Fruit fly (Drosophila melanogaster): Measurements from ENCODE around the gene CG13989.

The CG13989 gene

DNA sequence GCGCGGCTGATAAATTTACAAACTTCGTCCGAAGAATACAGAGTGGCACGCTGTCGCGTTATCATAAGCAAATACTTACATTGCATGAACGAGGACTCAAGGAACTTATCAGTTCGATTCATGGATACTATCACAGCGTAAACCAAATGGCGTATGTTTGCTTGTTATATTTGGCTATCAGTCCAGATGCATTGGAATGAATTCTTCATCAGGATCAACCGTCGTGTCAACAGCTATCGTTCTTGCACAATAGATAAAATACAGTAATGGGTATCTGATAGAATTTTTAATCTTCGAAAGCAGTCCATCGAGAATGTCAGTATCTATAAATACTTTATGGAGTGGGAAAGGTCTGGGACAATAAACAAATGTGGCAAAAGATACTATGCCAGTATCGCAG is 16.9 kb downstream of the CG13989 start:
- TF ChIP-seq tj (GFP tag; optimal IDR thresholded peaks at IDR 0.05) (no peak), CG7101 (tag; optimal IDR thresholded peaks at IDR 0.05) (no peak), kay (GFP tag; ENCODE audit: borderline replicate concordance) (no peak), CG11617 (GFP tag; optimal IDR thresholded peaks at IDR 0.05) (no peak), CG5204 (GFP tag; optimal IDR thresholded peaks at IDR 0.05) (no peak), cic (GFP tag; optimal IDR thresholded peaks at IDR 0.05) (no peak), toe (GFP tag; optimal IDR thresholded peaks at IDR 0.05) (no peak)

DNA sequence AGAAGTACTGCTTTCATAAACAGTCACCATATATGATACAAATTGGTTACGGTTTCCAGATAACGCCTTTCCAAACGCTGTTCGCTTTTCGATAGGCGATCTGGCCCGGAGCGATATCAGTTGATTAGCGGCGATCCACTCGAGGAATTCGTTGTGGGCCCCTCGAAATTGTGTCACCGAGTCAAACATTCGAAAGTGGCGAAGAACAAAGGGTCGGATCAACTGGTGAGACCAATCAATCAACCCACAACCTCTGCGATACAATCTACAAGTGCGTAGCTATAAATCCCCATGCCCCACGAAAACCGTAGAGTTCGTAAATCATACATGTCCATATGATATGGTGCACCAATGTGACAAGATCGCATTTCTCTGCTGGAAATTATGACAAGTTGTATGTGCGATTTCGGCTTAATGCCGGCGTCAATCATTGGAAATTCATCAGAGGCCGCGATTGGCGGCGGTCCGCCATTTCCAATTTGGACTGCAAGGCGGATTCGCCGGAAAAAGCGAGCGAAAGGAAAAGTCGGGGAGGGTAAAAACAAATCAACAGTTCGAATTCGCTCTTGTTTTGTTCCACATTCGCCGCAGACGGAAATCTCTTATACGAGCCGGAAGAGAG is 18.0 kb downstream of the CG13989 start:
- TF ChIP-seq tj (GFP tag; optimal IDR thresholded peaks at IDR 0.05) (no peak), bab1 (GFP tag; optimal IDR thresholded peaks at IDR 0.05) (no peak), Mnt (GFP tag; optimal IDR thresholded peaks at IDR 0.05) (no peak), ovo (GFP tag; optimal IDR thresholded peaks at IDR 0.05) (no peak)

DNA sequence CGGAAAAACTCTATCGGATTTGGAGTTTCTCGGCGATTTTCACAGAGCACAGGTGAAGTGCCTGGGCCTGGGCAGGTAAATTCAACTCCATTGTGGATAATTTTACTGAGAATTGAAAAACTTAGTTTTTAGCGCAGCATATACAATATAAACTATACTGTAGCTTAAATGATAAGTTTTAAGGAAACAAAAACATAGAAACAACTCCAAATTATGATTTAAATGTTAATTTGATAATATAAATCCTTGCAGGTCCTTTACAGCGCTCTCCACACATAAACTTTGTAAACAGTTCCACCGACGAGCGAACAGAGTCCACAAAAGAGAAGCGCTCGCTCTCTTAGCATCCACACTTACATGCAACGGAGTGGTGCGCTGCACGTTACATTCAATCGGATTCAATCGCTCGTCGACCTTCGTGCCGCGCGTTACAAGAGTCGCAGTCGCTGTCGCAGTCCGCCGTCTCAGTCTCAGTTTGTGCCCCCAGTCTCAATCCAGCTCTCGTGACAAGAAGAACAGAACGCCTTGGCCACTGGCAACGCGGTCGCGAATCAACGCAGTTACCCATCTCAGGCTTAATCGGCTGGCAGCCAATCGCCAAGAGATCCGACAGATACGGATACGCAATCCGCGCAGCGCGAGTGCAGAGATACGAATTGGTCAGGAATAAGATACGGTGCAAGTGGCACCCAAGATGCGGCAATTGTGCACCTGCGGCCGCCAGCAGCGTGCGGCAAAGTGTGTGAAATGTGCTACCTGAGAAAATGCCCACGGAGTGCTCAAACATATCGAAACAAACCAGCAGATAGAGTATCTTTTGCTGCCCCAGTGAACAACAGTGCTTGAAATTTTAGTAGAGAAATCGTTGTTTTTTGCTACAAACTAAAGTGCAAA is 18.8 kb downstream of the CG13989 start, which contains the start of gene smal:
TSS of gene smal (plus strand) at position 394 of the 894 bp plus-strand sequence.
- TF ChIP-seq CG7101 (tag; optimal IDR thresholded peaks at IDR 0.05) (no peak), cnc (optimal IDR thresholded peaks at IDR 0.05) (no peak), kay (GFP tag; ENCODE audit: borderline replicate concordance) (no peak), CG14711 (tag; optimal IDR thresholded peaks at IDR 0.05) (no peak), pad (GFP tag; optimal IDR thresholded peaks at IDR 0.05) (no peak), ovo (GFP tag; optimal IDR thresholded peaks at IDR 0.05) (no peak), CG33017 (tag; optimal IDR thresholded peaks at IDR 0.05) (no peak), CG1620 (GFP tag; optimal IDR thresholded peaks at IDR 0.05) (no peak)

DNA sequence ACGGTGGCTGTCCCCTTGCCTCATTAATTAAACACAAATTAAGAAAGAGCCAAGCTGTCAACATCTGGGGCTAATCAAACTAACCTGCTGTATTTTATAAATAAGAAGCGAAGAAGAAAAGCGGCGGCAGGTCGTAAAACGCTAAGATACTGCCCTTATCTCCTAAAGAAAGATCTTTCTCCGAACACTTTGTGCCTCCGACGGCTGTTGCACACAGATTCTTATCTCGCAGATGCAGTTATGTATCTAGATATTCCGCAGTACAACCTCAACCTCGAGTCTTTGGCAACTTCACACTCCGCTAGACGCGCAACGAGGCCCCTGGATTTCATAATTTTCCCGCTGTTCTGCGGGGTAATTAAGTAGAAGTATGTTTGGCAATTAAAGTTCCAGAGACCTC is 19.8 kb downstream of the CG13989 start:
- TF ChIP-seq tj (GFP tag; optimal IDR thresholded peaks at IDR 0.05) = no peak
- TF ChIP-seq kay (GFP tag; ENCODE audit: borderline replicate concordance) = no peak
- no peak for TF ChIP-seq CG14711 (tag; optimal IDR thresholded peaks at IDR 0.05)
- no peak for TF ChIP-seq CG7101 (tag; optimal IDR thresholded peaks at IDR 0.05)
- TF ChIP-seq Crg-1 (GFP tag; optimal IDR thresholded peaks at IDR 0.05) = no peak
- no peak for TF ChIP-seq pad (GFP tag; optimal IDR thresholded peaks at IDR 0.05)
- no peak for TF ChIP-seq cic (GFP tag; optimal IDR thresholded peaks at IDR 0.05)

DNA sequence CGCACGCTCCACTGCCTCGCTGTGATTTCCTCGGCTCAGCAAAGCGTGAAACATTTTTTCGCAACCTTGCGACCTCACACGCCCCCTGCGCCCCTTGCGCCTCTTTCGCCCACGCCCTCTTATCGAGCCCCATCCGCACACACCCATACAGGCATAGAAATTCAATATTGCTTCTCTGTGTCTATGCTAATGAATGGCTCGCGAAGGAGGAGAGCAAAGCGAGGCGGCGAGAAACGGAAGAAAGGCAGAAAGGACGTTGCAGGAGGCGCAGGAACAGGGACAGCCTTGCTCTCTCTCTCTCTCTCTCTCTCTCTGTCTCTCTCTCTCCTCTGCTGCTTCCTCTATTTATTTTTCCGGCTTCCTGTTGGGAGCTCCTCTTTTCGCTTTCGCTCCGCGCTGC is 26.2 kb downstream of the CG13989 start:
- TF ChIP-seq bab1 (GFP tag; optimal IDR thresholded peaks at IDR 0.05) (no peak), Crg-1 (GFP tag; optimal IDR thresholded peaks at IDR 0.05) (no peak), CG14711 (tag; optimal IDR thresholded peaks at IDR 0.05) (no peak), Clk (GFP tag; optimal IDR thresholded peaks at IDR 0.05) (no peak), CG1620 (GFP tag; optimal IDR thresholded peaks at IDR 0.05) (no peak), CG12768 (GFP tag; optimal IDR thresholded peaks at IDR 0.05) (no peak), toe (GFP tag; optimal IDR thresholded peaks at IDR 0.05) (no peak), cic (GFP tag; optimal IDR thresholded peaks at IDR 0.05) (no peak), CG5204 (GFP tag; optimal IDR thresholded peaks at IDR 0.05) (no peak), pad (GFP tag; optimal IDR thresholded peaks at IDR 0.05) (no peak), CG11617 (GFP tag; optimal IDR thresholded peaks at IDR 0.05) (no peak), Mnt (GFP tag; optimal IDR thresholded peaks at IDR 0.05) (no peak), kay (GFP tag; ENCODE audit: borderline replicate concordance) (no peak), CG7045 (GFP tag; optimal IDR thresholded peaks at IDR 0.05) (no peak)

DNA sequence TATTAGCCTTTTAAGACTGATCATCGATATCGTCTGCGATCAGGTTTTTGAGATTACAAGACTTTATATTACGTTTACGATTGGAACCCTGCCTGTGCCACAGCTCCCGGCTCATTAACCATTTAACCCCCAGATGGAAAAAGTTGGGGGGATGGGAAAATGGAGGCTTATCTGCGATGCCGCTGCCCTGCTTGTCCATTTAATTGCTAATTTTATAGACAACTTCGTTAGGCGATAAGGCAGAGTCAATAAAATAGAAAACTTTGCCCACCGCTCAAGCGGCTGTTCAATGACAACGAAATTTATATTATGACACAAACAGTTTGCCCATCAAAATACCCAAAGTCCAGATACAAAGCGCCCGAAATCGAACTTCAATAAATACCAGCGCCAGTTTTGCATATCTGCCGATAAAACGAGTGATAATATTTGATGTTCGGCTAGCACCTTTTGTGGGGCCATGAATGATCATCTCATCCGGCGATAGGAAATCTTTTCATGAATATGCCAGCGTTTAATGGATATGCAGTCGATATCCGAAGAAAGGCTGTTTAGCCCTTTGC is 32.9 kb downstream of the CG13989 start:
- TF ChIP-seq tj (GFP tag; optimal IDR thresholded peaks at IDR 0.05) (no peak), Mnt (GFP tag; optimal IDR thresholded peaks at IDR 0.05) (no peak), cic (GFP tag; optimal IDR thresholded peaks at IDR 0.05) (no peak), bab1 (GFP tag; optimal IDR thresholded peaks at IDR 0.05) (no peak), CG12768 (GFP tag; optimal IDR thresholded peaks at IDR 0.05) (no peak), pad (GFP tag; optimal IDR thresholded peaks at IDR 0.05) (no peak), kay (GFP tag; ENCODE audit: borderline replicate concordance) (no peak), CG1620 (GFP tag; optimal IDR thresholded peaks at IDR 0.05) (no peak), CG5204 (GFP tag; optimal IDR thresholded peaks at IDR 0.05) (no peak), CG33017 (tag; optimal IDR thresholded peaks at IDR 0.05) (no peak), Crg-1 (GFP tag; optimal IDR thresholded peaks at IDR 0.05) (no peak), cnc (optimal IDR thresholded peaks at IDR 0.05) (no peak), Hr96 (GFP tag; optimal IDR thresholded peaks at IDR 0.05) (no peak), Clk (GFP tag; optimal IDR thresholded peaks at IDR 0.05) (no peak), CG7101 (tag; optimal IDR thresholded peaks at IDR 0.05) (no peak)

DNA sequence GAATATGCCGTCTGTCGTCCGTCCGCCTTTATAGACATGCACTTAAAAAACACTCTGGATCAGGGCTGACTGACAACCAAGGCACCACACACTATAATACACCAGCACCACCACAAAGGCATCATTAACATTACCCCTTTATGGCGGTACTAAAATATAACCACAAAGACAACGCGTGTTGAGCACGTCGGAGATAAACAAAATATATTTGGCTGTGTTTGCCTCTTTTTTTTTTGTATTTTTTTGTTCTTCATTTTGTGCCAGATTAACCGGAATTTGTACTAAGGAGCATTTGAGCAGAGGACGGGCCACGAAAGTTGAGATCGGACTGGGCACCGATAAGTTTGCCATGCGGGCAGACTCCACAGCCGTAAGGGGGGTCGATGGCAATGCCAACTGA is 33.9 kb downstream of the CG13989 start:
- no peak for TF ChIP-seq Hr96 (GFP tag; optimal IDR thresholded peaks at IDR 0.05)
- no peak for TF ChIP-seq Clk (GFP tag; optimal IDR thresholded peaks at IDR 0.05)
- TF ChIP-seq cic (GFP tag; optimal IDR thresholded peaks at IDR 0.05) = no peak
- no peak for TF ChIP-seq CG14711 (tag; optimal IDR thresholded peaks at IDR 0.05)
- no peak for TF ChIP-seq Crg-1 (GFP tag; optimal IDR thresholded peaks at IDR 0.05)
- no peak for TF ChIP-seq bab1 (GFP tag; optimal IDR thresholded peaks at IDR 0.05)
- no peak for TF ChIP-seq tj (GFP tag; optimal IDR thresholded peaks at IDR 0.05)
- TF ChIP-seq CG5204 (GFP tag; optimal IDR thresholded peaks at IDR 0.05) = no peak
- no peak for TF ChIP-seq ovo (GFP tag; optimal IDR thresholded peaks at IDR 0.05)
- no peak for TF ChIP-seq pad (GFP tag; optimal IDR thresholded peaks at IDR 0.05)
- TF ChIP-seq Mnt (GFP tag; optimal IDR thresholded peaks at IDR 0.05) = no peak
- no peak for TF ChIP-seq CG7045 (GFP tag; optimal IDR thresholded peaks at IDR 0.05)

All from whole organism, adult.